Worm (Caenorhabditis elegans): ENCODE data around the gene K05F1.9.

- TF ChIP-seq zip-5 (tag; optimal IDR thresholded peaks at IDR 0.05) (no peak), elt-4 (tag; optimal IDR thresholded peaks at IDR 0.05) (no peak), nhr-11 (tag; optimal IDR thresholded peaks at IDR 0.05) (no peak), hlh-30 (tag; optimal IDR thresholded peaks at IDR 0.05; ENCODE audit: insufficient read depth) (no peak), unc-3 (GFP tag; conservative IDR thresholded peaks at IDR 0.05) (no peak), unc-3 (tag; optimal IDR thresholded peaks at IDR 0.05) (no peak), mec-3 (tag; optimal IDR thresholded peaks at IDR 0.05; ENCODE audit: borderline replicate concordance) (no peak)
These were observed 15.4 kb upstream of the K05F1.9 start, which contains the start of gene ZK1248.20 for ce11 chrII:5816346-5816745.

All from whole organism, late embryonic.